Fruit fly (Drosophila melanogaster): ENCODE data around the gene kay.

kay gene

DNA sequence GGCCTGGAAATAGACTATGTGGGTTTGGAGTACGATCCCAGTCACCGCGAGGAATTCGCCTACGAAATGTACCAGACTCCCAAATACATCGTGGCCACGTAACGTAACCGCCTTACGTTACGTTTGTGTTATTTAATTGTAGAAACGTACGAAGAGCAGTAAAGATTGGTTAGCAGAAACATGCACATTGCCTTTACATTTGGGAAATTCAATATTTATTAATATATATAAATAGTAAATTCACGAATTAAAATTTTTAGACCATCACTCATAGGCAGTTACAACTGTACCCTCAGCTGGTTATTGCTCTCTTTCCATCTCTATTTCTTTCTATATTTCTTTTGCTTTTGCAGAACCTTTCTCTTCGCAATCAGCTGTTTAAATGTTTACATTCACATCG, 27.9 kb upstream of the kay start, which contains the start of gene Gnpnat:
TSS of gene Gnpnat (plus strand) at position 385 of the 400 bp plus-strand sequence.
- no peak for TF ChIP-seq psq (optimal IDR thresholded peaks at IDR 0.05)
- TF ChIP-seq CG8478 (optimal IDR thresholded peaks at IDR 0.05) = no peak
- no peak for TF ChIP-seq Dll (optimal IDR thresholded peaks at IDR 0.05)
- no peak for TF ChIP-seq usp (GFP tag; optimal IDR thresholded peaks at IDR 0.05)
- no peak for TF ChIP-seq EcR (GFP tag; optimal IDR thresholded peaks at IDR 0.05)

DNA sequence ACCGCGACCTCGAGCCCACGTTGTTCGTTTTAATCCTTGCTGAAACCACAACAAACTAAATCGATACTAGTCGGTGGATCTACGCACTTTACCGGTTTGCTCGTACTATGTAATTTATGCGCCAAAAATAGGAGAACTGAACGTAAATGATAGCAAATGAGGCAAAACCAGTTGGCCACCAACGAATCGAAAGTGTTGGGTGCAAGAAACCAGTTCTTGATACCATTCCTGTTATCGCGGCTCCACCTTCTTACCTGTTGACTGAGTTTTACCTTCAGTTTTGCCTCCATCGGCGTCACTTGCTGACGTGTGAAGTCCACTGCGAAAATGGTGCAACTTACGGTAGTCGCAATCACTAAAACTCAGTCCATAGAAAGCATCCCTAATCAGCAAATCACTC, 25.7 kb upstream of the kay start:
- TF ChIP-seq Dll (optimal IDR thresholded peaks at IDR 0.05) = no peak
- no peak for TF ChIP-seq EcR (GFP tag; optimal IDR thresholded peaks at IDR 0.05)
- TF ChIP-seq pan (optimal IDR thresholded peaks at IDR 0.05) = no peak
- TF ChIP-seq psq (optimal IDR thresholded peaks at IDR 0.05) = no peak
- TF ChIP-seq CG8478 (optimal IDR thresholded peaks at IDR 0.05) = no peak
- no peak for TF ChIP-seq usp (GFP tag; optimal IDR thresholded peaks at IDR 0.05)

DNA sequence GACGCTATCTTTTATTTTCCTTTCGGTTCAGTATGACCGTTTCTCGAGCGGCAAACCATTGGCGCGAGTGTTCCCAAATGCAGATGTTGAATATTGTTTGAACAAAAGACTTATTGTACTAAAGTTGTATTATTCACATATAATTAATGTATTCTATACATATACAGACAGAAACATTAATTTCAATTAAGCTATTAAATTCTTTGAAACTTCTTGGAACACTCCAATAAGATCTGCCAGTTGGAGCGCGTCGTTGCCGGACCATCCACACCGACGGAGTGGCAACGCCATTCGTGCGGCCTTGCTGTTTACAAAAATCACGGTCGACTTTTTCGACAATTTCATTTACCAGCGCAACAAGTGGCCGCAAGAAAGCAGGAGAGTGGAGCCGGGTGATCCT, 20.7 kb upstream of the kay start, which contains the start of the genes Wdr24 and IntS11:
TSS of gene Wdr24 (minus strand) at position 37 of the 400 bp plus-strand sequence.
TSS of gene IntS11 (plus strand) at position 282 of the 400 bp plus-strand sequence.
- TF ChIP-seq CG8478 (optimal IDR thresholded peaks at IDR 0.05) (no peak), pan (optimal IDR thresholded peaks at IDR 0.05) (no peak), psq (optimal IDR thresholded peaks at IDR 0.05) (no peak), usp (GFP tag; optimal IDR thresholded peaks at IDR 0.05) (no peak), Dll (optimal IDR thresholded peaks at IDR 0.05) (no peak), EcR (GFP tag; optimal IDR thresholded peaks at IDR 0.05) (no peak)

DNA sequence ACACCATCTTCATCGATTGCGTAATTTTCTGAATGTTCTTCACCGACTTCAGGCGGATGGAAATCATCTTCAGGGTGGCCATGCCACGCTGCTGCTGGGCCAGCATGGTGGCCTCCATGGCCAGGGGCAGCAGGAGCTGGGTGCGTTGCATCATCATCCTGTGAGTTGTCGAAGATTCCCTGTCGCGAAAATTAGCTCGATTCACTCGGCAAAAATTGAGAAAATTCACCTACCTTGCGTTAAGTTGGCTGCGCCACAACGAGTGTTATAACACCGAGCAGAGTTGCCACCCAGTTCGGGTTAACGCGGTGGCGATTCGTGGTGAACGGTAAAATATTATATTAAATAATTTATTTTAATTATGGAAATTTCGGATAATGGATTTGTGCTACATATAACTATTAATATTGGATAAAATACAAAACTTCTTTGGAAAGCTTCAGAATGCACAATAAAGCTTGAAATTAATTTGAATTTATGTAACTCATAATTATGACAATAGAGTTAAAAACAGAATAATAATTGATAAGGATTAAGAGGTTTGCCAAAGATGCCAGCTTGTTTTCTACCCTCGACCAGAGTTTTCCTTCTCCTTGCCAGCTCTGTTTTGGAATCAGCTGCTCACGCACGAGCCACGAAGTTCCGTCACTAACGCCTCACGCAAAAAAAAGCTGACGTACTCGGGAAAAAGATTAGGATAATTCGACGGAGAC, 17.0 kb upstream of the kay start, which contains the start of the genes ATPsyngamma and yata:
TSS of gene ATPsyngamma (minus strand) at position 573 of the 713 bp plus-strand sequence.
TSS of gene yata (plus strand) at position 629 of the 713 bp plus-strand sequence.
- TF ChIP-seq psq (optimal IDR thresholded peaks at IDR 0.05) (no peak), Dll (optimal IDR thresholded peaks at IDR 0.05) (no peak), CG8478 (optimal IDR thresholded peaks at IDR 0.05) (no peak), pan (optimal IDR thresholded peaks at IDR 0.05) (no peak), EcR (GFP tag; optimal IDR thresholded peaks at IDR 0.05) (no peak), usp (GFP tag; optimal IDR thresholded peaks at IDR 0.05) (no peak)

DNA sequence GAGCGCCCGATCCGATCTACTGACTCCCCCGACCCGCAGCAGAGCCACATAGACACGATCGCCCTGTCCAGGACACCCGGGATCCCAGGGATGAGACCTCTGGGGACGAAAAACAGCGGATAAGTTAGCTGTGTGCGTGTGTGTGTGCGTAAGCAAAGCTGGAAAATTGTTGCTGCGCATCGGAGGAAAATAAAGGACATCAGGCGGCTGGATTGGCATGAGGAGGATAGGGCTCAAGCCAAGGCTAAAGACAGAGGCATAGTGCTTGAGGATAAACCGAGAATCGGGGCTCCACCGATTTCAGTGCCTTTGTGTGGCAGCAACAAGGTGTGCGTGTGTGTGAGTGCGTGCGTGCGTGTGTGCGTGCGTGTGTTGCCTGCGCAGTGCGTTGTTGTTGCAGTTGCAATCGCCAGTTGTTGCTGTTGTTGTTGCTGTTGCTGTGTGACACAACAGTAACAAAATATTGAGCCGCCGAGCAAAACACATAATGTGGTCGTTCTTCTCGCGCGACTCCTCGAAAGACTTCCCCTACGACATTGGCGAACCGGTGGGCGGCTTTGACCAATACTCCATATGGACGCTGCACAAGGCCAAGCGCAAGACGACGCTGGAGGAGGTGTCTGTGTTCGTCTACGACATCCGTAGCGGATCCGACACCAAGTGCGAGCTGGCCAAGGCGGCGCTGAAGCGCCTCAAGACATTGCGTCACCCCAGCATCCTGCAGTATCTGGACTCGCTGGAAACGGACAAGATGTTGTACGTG, 16.3 kb upstream of the kay start:
- TF ChIP-seq pan (optimal IDR thresholded peaks at IDR 0.05) (no peak), Dll (optimal IDR thresholded peaks at IDR 0.05) (no peak)

DNA sequence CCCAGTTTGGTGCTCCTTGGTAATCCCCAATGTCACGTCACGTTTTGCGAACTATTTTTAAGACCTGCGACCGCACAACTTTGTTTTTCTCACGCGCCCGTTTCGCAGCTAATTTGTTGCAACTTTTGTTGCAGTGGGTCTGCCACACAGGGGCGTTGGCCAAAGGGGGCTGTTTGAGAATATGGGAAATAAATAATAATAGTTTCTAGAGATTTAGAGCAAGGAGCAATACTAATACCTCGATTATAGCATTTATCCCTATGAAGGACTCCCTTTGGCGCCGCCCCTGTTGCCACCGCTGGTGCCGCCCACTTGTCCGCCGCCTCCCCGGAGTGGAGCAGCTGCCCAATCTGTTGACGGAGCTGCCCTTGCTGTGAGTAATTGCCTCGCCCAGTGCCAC, 10.5 kb upstream of the kay start:
- TF ChIP-seq CG8478 (optimal IDR thresholded peaks at IDR 0.05) (no peak), pan (optimal IDR thresholded peaks at IDR 0.05) (no peak), EcR (GFP tag; optimal IDR thresholded peaks at IDR 0.05) (no peak), psq (optimal IDR thresholded peaks at IDR 0.05) (no peak), Dll (optimal IDR thresholded peaks at IDR 0.05) (no peak), usp (GFP tag; optimal IDR thresholded peaks at IDR 0.05) (no peak)

DNA sequence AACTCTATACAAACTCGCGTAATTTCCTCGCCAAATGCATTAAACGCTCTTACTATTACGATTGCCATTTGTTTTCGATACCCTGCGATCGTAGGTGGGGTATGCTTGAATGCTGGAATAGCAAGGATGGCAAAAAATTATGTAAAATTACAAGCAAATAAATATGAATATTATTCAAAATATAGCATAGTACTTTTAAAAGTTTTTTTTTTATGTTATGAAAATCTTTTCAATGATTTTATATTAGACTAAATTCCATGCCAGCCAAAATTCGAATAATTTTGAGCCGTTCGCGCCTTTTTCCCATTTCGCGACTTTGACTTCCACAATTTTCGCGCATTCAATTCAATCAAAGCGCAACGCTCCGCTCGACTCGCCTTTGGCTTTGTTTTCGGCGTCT, 9.6 kb upstream of the kay start:
- TF ChIP-seq usp (GFP tag; optimal IDR thresholded peaks at IDR 0.05) (no peak), Dll (optimal IDR thresholded peaks at IDR 0.05) (no peak), pan (optimal IDR thresholded peaks at IDR 0.05) (no peak), psq (optimal IDR thresholded peaks at IDR 0.05) (no peak), CG8478 (optimal IDR thresholded peaks at IDR 0.05) (no peak), EcR (GFP tag; optimal IDR thresholded peaks at IDR 0.05) (no peak)

DNA sequence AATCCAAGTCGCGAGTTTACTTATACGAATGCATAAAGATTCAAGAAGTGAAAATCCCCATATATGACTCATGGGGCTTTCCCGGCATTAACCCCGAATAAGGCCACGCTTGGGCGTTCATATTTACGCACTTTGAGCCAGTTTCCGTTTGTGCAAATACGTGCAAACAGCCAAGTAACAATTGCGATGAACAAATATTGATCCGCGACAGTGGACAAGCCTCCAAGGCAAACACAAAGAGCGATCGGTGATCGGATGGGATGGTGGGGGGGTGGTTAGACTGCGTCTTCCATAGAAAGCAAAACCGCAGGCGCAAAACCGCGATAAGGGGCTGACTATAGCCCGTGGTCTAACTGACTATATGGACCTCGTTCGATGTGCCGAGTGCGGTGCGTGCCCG, 8.6 kb upstream of the kay start:
- no peak for TF ChIP-seq CG8478 (optimal IDR thresholded peaks at IDR 0.05)
- no peak for TF ChIP-seq Dll (optimal IDR thresholded peaks at IDR 0.05)
- TF ChIP-seq usp (GFP tag; optimal IDR thresholded peaks at IDR 0.05) = no peak
- no peak for TF ChIP-seq EcR (GFP tag; optimal IDR thresholded peaks at IDR 0.05)
- no peak for TF ChIP-seq psq (optimal IDR thresholded peaks at IDR 0.05)
- no peak for TF ChIP-seq pan (optimal IDR thresholded peaks at IDR 0.05)

DNA sequence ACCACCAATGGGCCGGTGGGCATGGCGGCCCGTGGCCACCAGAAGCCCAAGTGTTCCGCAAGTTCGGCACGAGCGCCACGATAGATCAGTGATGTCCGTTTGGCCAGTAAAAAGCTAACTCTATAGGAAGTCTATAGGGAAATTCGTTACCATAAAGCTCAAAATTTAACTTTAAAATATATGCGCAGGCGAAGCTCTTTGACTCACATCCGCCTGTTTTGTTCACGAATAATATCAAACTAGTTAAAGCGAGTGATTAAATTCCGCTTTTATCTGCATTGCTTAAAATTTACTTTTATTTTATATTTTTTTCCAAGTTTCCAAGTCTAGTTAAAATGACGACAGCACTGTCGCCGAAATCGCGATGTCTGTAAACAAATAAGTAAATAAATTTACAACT, 8.1 kb upstream of the kay start:
- TF ChIP-seq usp (GFP tag; optimal IDR thresholded peaks at IDR 0.05) (no peak), CG8478 (optimal IDR thresholded peaks at IDR 0.05) (no peak), Dll (optimal IDR thresholded peaks at IDR 0.05) (no peak), EcR (GFP tag; optimal IDR thresholded peaks at IDR 0.05) (no peak), pan (optimal IDR thresholded peaks at IDR 0.05) (no peak), psq (optimal IDR thresholded peaks at IDR 0.05) (no peak)

DNA sequence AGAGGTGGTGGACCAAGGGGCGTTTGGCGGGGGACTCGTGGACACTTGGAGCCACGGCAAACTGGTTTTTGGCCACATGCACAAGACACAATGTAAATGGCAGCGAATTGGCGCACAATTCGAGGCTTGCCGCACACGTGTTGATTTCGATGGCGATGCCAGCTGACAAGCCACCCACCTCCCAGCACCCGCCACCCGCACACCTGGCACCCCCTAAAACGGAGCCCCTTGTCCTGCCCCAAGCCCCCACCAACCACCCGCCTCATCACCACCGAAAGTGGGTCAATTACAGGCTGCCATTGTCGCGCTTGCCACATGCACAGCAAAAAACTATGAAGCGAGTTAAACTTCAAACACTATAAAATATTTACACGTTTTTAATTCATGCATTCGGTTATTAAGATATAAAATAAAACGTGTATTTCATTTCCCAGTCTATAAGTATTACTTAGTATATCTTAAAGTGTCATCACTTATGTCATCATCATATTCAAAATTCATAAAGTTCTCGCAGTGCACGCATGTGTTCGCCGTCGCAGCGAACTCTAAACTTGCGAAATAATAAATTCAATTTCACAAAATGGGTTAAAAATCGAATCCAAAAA, 7.6 kb upstream of the kay start:
- no peak for TF ChIP-seq CG8478 (optimal IDR thresholded peaks at IDR 0.05)
- TF ChIP-seq EcR (GFP tag; optimal IDR thresholded peaks at IDR 0.05) = no peak
- no peak for TF ChIP-seq psq (optimal IDR thresholded peaks at IDR 0.05)
- TF ChIP-seq usp (GFP tag; optimal IDR thresholded peaks at IDR 0.05) = no peak
- no peak for TF ChIP-seq pan (optimal IDR thresholded peaks at IDR 0.05)
- TF ChIP-seq Dll (optimal IDR thresholded peaks at IDR 0.05) = no peak

DNA sequence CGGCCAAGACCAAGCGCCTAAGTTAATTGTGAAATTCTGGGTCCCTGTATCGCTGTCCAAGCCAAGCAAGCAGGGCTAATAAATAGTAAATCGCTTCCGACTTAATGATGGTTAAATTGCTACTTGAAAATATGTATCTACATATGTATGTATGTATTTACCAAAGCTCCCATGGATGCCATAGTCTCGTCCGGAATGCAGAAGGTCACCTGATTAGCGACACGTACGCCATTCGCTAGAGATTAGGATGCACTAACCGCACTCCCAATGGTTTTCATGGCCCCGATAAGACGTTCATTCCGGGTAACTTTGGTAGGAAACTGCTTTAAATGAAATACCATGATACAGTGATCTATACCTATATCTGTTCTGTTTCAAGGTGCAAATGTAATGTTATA, 7.1 kb upstream of the kay start:
- TF ChIP-seq pan (optimal IDR thresholded peaks at IDR 0.05) (no peak), CG8478 (optimal IDR thresholded peaks at IDR 0.05) (no peak), psq (optimal IDR thresholded peaks at IDR 0.05) (no peak), Dll (optimal IDR thresholded peaks at IDR 0.05) (no peak)

DNA sequence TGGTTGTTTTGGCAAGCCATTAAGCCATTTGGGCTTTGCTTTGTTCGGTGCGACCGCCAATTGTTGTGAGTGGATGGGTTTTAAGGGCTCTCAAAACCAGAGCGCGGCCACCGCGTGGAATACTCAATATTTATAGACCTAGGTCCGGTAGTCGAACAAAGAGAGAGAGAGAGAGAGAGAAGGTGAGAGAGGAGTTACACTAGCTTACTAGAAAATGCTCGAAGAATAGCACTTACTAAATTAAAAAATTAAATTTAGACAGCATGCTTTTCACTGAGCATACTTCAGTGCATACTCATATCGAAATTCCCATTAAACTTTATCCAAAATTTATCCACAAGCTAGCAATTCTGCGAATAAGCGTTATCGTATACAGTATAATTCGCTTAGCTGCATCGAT, 5.8 kb upstream of the kay start:
- TF ChIP-seq usp (GFP tag; optimal IDR thresholded peaks at IDR 0.05) (no peak), pan (optimal IDR thresholded peaks at IDR 0.05) (no peak), psq (optimal IDR thresholded peaks at IDR 0.05) (no peak), EcR (GFP tag; optimal IDR thresholded peaks at IDR 0.05) (no peak), CG8478 (optimal IDR thresholded peaks at IDR 0.05) (no peak)

Measured in whole organism.